Worm (Caenorhabditis elegans) whole organism, L4/young adult: Measurements from ENCODE around the gene srg-5.

Experiments used
- dao-5 ChIP-seq: sonication (generic microtip); optimal IDR thresholded peaks from 2 replicates; lab custom pipeline; 2016; ENCODE audit warnings: missing genotype, missing genetic modification characterization, moderate library complexity, missing compliant biosample characterization
- him-1 ChIP-seq: sonication (generic microtip); optimal IDR thresholded peaks from 2 replicates; lab custom pipeline; 2016; ENCODE audit warnings: missing genotype, missing genetic modification reagents, missing genetic modification characterization, missing compliant biosample characterization

ce11 chrIII:6231880-6232279, 32.5 kb downstream of the srg-5 start:
- TF ChIP-seq him-1 (tag; lab: Kevin White, UChicago) (no peak), dao-5 (no peak)
